Comparison of ENCODE assay signal across 3 worm cellular contexts in the genomic region with DNA sequence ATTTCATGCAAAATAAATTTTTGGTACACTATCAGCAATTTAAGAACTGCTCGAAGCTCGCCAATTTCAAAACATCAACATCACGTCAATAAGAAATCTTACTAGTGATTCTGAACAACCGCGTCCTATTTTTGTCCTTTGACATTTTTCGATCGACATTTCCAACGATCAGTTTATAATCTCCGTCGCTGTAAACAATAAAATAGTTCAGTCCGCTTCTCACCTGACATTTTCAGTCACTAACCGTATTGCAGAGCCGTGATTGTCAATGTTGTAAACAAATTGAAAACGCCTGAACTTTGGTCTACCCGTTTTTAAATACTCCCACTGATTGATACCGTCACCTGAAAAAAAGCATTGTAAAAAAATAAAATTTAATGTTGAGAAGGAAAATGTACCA.
TF ChIP-seq lines count a peak whose summit lies in the region.

No protein-coding gene starts in this region.

TF ChIP-seq in whole organism, L3 larva, 47 proteins besides CTCF, POLR2A, EP300 and RAD21:
- TF ChIP-seq pha-4 (tag; optimal IDR thresholded peaks at IDR 0.05; lab: Kevin White, UChicago), result peak; percentile 62
- TF ChIP-seq pqm-1 (tag; optimal IDR thresholded peaks at IDR 0.05; lab: Kevin White, UChicago), result peak; percentile 8
- no peak for TF ChIP-seq fkh-2 (tag; optimal IDR thresholded peaks at IDR 0.05; lab: Kevin White, UChicago)
TF ChIP-seq in whole organism, L3 larva: peak in this region for 2.

TF ChIP-seq in whole organism, L4 larva, 104 proteins besides CTCF, POLR2A, EP300 and RAD21:
- TF ChIP-seq spr-1 (tag; optimal IDR thresholded peaks at IDR 0.05; lab: Kevin White, UChicago) (no peak), daf-16 (GFP tag; optimal IDR thresholded peaks at IDR 0.05; lab: Kevin White, UChicago) (no peak), daf-16 (tag; optimal IDR thresholded peaks at IDR 0.05; lab: Kevin White, UChicago) (peak; percentile 91), nhr-10 (tag; optimal IDR thresholded peaks at IDR 0.05; lab: Kevin White, UChicago) (no peak), dmd-6 (GFP tag; IDR thresholded peaks at IDR 0.05; lab: Robert Waterston, UW) (peak; percentile 59)

TF ChIP-seq in whole organism, young adult, 124 proteins besides CTCF, POLR2A, EP300 and RAD21:
- TF ChIP-seq nhr-80 (tag; optimal IDR thresholded peaks at IDR 0.05; lab: Kevin White, UChicago) (peak; percentile 51), lin-26 (GFP tag; IDR thresholded peaks at IDR 0.05; lab: Robert Waterston, UW) (no peak)
